Worm (Caenorhabditis elegans) whole organism, L1 larva: ENCODE measurements around the gene trpp-12.

Experiments
- aly-2 ChIP-seq: fragments of 150-350 bp; optimal IDR thresholded peaks from 2 replicates; lab custom pipeline; 2014; ENCODE audit warnings: missing biosample characterization, missing genetic modification characterization
- ceh-82 ChIP-seq, 3 experiments: fragments of 150-350 bp in 1 of 3; sonication (generic microtip) in 2 of 3; optimal IDR thresholded peaks; 2 replicates each; lab custom pipeline; 2014 to 2017; ENCODE audit warnings: missing biosample characterization in 3 of 3, missing genetic modification characterization in 3 of 3
- fkh-10 ChIP-seq: sonication (generic microtip); optimal IDR thresholded peaks from 2 replicates; lab custom pipeline; 2017; ENCODE audit warnings: missing biosample characterization, missing genetic modification reagents, missing genetic modification characterization
- fos-1 ChIP-seq: fragments of 150-350 bp; optimal IDR thresholded peaks from 2 replicates; lab custom pipeline; 2014; ENCODE audit warnings: missing biosample characterization, missing genetic modification characterization
- nhr-76 ChIP-seq: sonication (generic microtip); optimal IDR thresholded peaks from 2 replicates; lab custom pipeline; 2017; ENCODE audit warnings: missing biosample characterization, missing genetic modification characterization
- zip-4 ChIP-seq: fragments of 200-800 bp; sonication (Bioruptor generic); optimal IDR thresholded peaks from 2 replicates; lab custom pipeline; 2018; ENCODE audit warnings: mild to moderate bottlenecking, missing genetic modification characterization, moderate library complexity, missing compliant biosample characterization
- ztf-11 ChIP-seq, 2 experiments: sonication (generic microtip); optimal IDR thresholded peaks; 2 replicates each; lab custom pipeline; 2016 to 2017; ENCODE audit warnings: missing genetic modification characterization in 2 of 2, missing biosample characterization in 1 of 2, missing compliant biosample characterization in 1 of 2

DNA sequence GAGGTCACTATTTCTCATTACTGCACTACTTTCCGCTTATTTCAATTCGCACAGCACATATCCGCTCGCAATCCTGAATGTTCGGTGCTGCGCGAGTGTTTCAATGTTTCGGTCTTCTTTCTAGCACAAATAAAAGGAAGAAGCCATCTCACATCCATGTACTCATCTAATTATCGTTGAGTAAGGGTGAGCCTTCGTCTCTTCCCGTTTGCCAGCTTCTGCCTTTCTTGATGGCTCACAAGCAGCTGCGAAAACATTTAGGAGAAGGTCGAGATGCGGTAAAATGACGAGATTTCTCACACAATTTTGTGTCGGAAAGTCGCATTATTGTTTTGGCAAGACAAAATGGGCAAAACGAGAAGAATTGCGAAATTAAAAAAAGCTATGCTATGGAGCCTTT lies 45.4 kb downstream of the trpp-12 start:
- TF ChIP-seq aly-2: no peak
- no peak for TF ChIP-seq fos-1 (tag; lab: Kevin White, UChicago)
- TF ChIP-seq fkh-10: peak; percentile 44
- TF ChIP-seq zip-4 (GFP tag; lab: Kevin White, UChicago): no peak
- no peak for TF ChIP-seq nhr-76 (tag; lab: Kevin White, UChicago)
- TF ChIP-seq ceh-82 (tag; optimal IDR thresholded peaks at IDR 0.05; lab: Kevin White, UChicago): peak in 1 of 3 experiments; percentile 15
- TF ChIP-seq ztf-11 (tag; optimal IDR thresholded peaks at IDR 0.05; lab: Kevin White, UChicago): no peak
